Fruit fly (Drosophila melanogaster) whole organism, embryonic: ENCODE results near the gene CG7627.

Experiments used
- CG10209 ChIP-seq: fragments of 200-800 bp; sonication (Bioruptor generic); optimal IDR thresholded peaks from 3 replicates; lab custom pipeline; 2017; ENCODE audit warnings: missing biosample characterization, mild to moderate bottlenecking, missing genetic modification characterization, missing genetic modification reagents
- CG10321 ChIP-seq: fragments of 200-800 bp; sonication (Bioruptor generic); IDR thresholded peaks from 2 replicates; pipeline ENCODE4 v1.3.6; 2022; ENCODE audit warnings: missing biosample characterization, missing genetic modification characterization
- CG10366 ChIP-seq: fragments of 200-800 bp; sonication (Bioruptor generic); IDR thresholded peaks from 2 replicates; pipeline ENCODE4 v1.3.6; 2022; ENCODE audit warnings: missing biosample characterization, missing genetic modification characterization
- CG11247 ChIP-seq: fragments of 200-800 bp; sonication (Bioruptor generic); IDR thresholded peaks from 2 replicates; pipeline ENCODE4 v1.3.6; 2022; ENCODE audit warnings: missing biosample characterization, missing genetic modification characterization
- CG11696 ChIP-seq: fragments of 200-800 bp; sonication (Bioruptor generic); IDR thresholded peaks from 2 replicates; pipeline ENCODE4 v1.3.6; 2022; ENCODE audit warnings: missing biosample characterization, missing genetic modification characterization
- CG12236 ChIP-seq: fragments of 200-800 bp; sonication (Bioruptor generic); optimal IDR thresholded peaks from 2 replicates; lab custom pipeline; 2016; ENCODE audit warnings: missing biosample characterization, missing genetic modification characterization
- CG1233 ChIP-seq: fragments of 200-800 bp; sonication (Bioruptor generic); optimal IDR thresholded peaks from 4 replicates; lab custom pipeline; 2018; ENCODE audit warnings: missing biosample characterization, mild to moderate bottlenecking, missing genetic modification characterization
- CG13424 ChIP-seq: fragments of 200-800 bp; sonication (Bioruptor generic); optimal IDR thresholded peaks from 2 replicates; lab custom pipeline; 2019; ENCODE audit warnings: missing biosample characterization, mild to moderate bottlenecking, missing genetic modification characterization, moderate library complexity
- CG13775 ChIP-seq: fragments of 200-800 bp; sonication (Bioruptor generic); optimal IDR thresholded peaks from 3 replicates; lab custom pipeline; 2017; ENCODE audit warnings: missing biosample characterization, mild to moderate bottlenecking, missing genetic modification characterization
- CG16815 ChIP-seq: fragments of 200-800 bp; sonication (Bioruptor generic); optimal IDR thresholded peaks from 3 replicates; lab custom pipeline; 2017; ENCODE audit warnings: missing biosample characterization, mild to moderate bottlenecking, missing genetic modification characterization
- CG2120 ChIP-seq: fragments of 200-800 bp; sonication (Bioruptor generic); optimal IDR thresholded peaks from 3 replicates; lab custom pipeline; 2016; ENCODE audit warnings: missing biosample characterization, missing genetic modification characterization
- CG3847 ChIP-seq: fragments of 200-800 bp; sonication (Bioruptor generic); IDR thresholded peaks from 2 replicates; pipeline ENCODE4 v1.3.6; 2022; ENCODE audit warnings: missing biosample characterization, missing genetic modification characterization
- CG4328 ChIP-seq: fragments of 200-800 bp; sonication (Bioruptor generic); optimal IDR thresholded peaks from 3 replicates; lab custom pipeline; 2017; ENCODE audit warnings: missing biosample characterization, missing genetic modification reagents, missing genetic modification characterization
- CG4424 ChIP-seq: fragments of 200-800 bp; sonication (Bioruptor generic); optimal IDR thresholded peaks from 3 replicates; lab custom pipeline; 2016; ENCODE audit warnings: missing biosample characterization, missing genetic modification characterization
- CG5953 ChIP-seq: fragments of 200-800 bp; sonication (Bioruptor generic); IDR thresholded peaks from 2 replicates; pipeline ENCODE4 v1.3.6; 2022; ENCODE audit warnings: missing biosample characterization, missing genetic modification characterization
- CG6854 ChIP-seq: fragments of 200-800 bp; sonication (Bioruptor generic); optimal IDR thresholded peaks from 3 replicates; lab custom pipeline; 2017; ENCODE audit warnings: missing biosample characterization, mild to moderate bottlenecking, missing genetic modification characterization
- CG9437 ChIP-seq: fragments of 200-800 bp; sonication (Bioruptor generic); optimal IDR thresholded peaks from 2 replicates; lab custom pipeline; 2018; ENCODE audit warnings: missing biosample characterization, mild to moderate bottlenecking, missing genetic modification characterization
- CTCF ChIP-seq: fragments of 200-800 bp; sonication (Bioruptor generic); optimal IDR thresholded peaks from 2 replicates; lab custom pipeline; 2017; ENCODE audit warnings: missing biosample characterization, mild to moderate bottlenecking, missing genetic modification characterization, moderate library complexity
- Chrac-16 ChIP-seq: fragments of 200-800 bp; sonication (Bioruptor generic); optimal IDR thresholded peaks from 3 replicates; lab custom pipeline; 2016; ENCODE audit warnings: missing biosample characterization, missing genetic modification characterization
- Dip3 ChIP-seq: fragments of 200-800 bp; sonication (Bioruptor generic); optimal IDR thresholded peaks from 3 replicates; lab custom pipeline; 2016; ENCODE audit warnings: missing biosample characterization, missing genetic modification characterization
- GATAe ChIP-seq: fragments of 200-800 bp; sonication (Bioruptor generic); conservative IDR thresholded peaks from 2 replicates; pipeline ENCODE4 v1.3.6; 2022; ENCODE audit warnings: missing biosample characterization, missing genetic modification characterization
- HLH3B ChIP-seq: fragments of 200-800 bp; sonication (Bioruptor generic); IDR thresholded peaks from 2 replicates; pipeline ENCODE4 v1.3.6; 2022; ENCODE audit warnings: missing biosample characterization, missing genetic modification characterization
- Hr78 ChIP-seq, 2 experiments: fragments of 200-800 bp in 1 of 2; fragments of >200 bp in 1 of 2; sonication (Bioruptor generic) in 1 of 2; optimal IDR thresholded peaks; 2 replicates each; lab custom pipeline; 2017 to 2019; ENCODE audit warnings: missing biosample characterization in 2 of 2, missing genetic modification characterization in 2 of 2, mild to moderate bottlenecking in 1 of 2, moderate library complexity in 1 of 2
- Hsf ChIP-seq: fragments of 200-800 bp; sonication (Bioruptor generic); optimal IDR thresholded peaks from 3 replicates; lab custom pipeline; 2016; ENCODE audit warnings: missing biosample characterization, missing genetic modification characterization
- Max ChIP-seq: fragments of 200-800 bp; sonication (Bioruptor generic); optimal IDR thresholded peaks from 2 replicates; lab custom pipeline; 2016; ENCODE audit warnings: missing biosample characterization, mild to moderate bottlenecking, missing genetic modification characterization
- Mrtf ChIP-seq: fragments of 200-800 bp; sonication (Bioruptor generic); IDR thresholded peaks from 3 replicates; pipeline ENCODE4 v1.3.6; 2022; ENCODE audit warnings: missing biosample characterization, missing genetic modification characterization
- NfI ChIP-seq: fragments of 200-800 bp; sonication (Bioruptor generic); optimal IDR thresholded peaks from 3 replicates; lab custom pipeline; 2018; ENCODE audit warnings: missing biosample characterization, mild to moderate bottlenecking, missing genetic modification characterization, moderate library complexity
- Taf1 ChIP-seq: fragments of 200-800 bp; sonication (Bioruptor generic); IDR thresholded peaks from 2 replicates; pipeline ENCODE4 v1.3.6; 2022; ENCODE audit warnings: missing biosample characterization, missing genetic modification characterization
- Xrp1 ChIP-seq: fragments of 200-800 bp; sonication (Bioruptor generic); IDR thresholded peaks from 2 replicates; pipeline ENCODE4 v1.3.6; 2022; ENCODE audit warnings: missing biosample characterization, missing genetic modification characterization
- chinmo ChIP-seq: fragments of 200-800 bp; sonication (Bioruptor generic); IDR thresholded peaks from 4 replicates; pipeline ENCODE4 v1.3.6; 2022; ENCODE audit warnings: missing biosample characterization, missing genetic modification characterization; ENCODE audit not compliant: partially characterized antibody
- cwo ChIP-seq: fragments of 200-800 bp; sonication (Bioruptor generic); optimal IDR thresholded peaks from 3 replicates; lab custom pipeline; 2017; ENCODE audit warnings: missing biosample characterization, missing genetic modification characterization, mild to moderate bottlenecking, moderate library complexity, missing genetic modification reagents
- dmrt99B ChIP-seq: fragments of 200-800 bp; sonication (Bioruptor generic); optimal IDR thresholded peaks from 2 replicates; lab custom pipeline; 2018; ENCODE audit warnings: missing biosample characterization, mild to moderate bottlenecking, missing genetic modification characterization, moderate library complexity
- eyg ChIP-seq: fragments of 200-800 bp; sonication (Bioruptor generic); optimal IDR thresholded peaks from 3 replicates; lab custom pipeline; 2016; ENCODE audit warnings: missing biosample characterization, missing genetic modification characterization
- kay ChIP-seq: fragments of 200-800 bp; sonication (Bioruptor generic); optimal IDR thresholded peaks from 2 replicates; lab custom pipeline; 2016; ENCODE audit warnings: missing biosample characterization, missing genetic modification characterization
- kni ChIP-seq: fragments of 200-800 bp; sonication (Bioruptor generic); optimal IDR thresholded peaks from 3 replicates; lab custom pipeline; 2017; ENCODE audit warnings: mild to moderate bottlenecking, missing biosample characterization, missing genetic modification reagents, missing genetic modification characterization
- org-1 ChIP-seq: fragments of 200-800 bp; sonication (Bioruptor generic); optimal IDR thresholded peaks from 2 replicates; lab custom pipeline; 2017; ENCODE audit warnings: missing biosample characterization, missing genetic modification characterization
- schlank ChIP-seq: fragments of 200-800 bp; sonication (Bioruptor generic); optimal IDR thresholded peaks from 2 replicates; lab custom pipeline; 2018; ENCODE audit warnings: missing biosample characterization, mild to moderate bottlenecking, missing genetic modification characterization
- sens ChIP-seq: fragments of 200-800 bp; sonication (Bioruptor generic); peaks from one replicate; lab custom pipeline; 2016; ENCODE audit warnings: missing biosample characterization, missing genetic modification characterization
- sisA ChIP-seq: fragments of 200-800 bp; sonication (Bioruptor generic); IDR thresholded peaks from 2 replicates; pipeline ENCODE4 v1.3.6; 2022; ENCODE audit warnings: missing biosample characterization, missing genetic modification characterization
- slbo ChIP-seq: fragments of 200-800 bp; sonication (Bioruptor generic); IDR thresholded peaks from 2 replicates; pipeline ENCODE4 v1.3.6; 2022; ENCODE audit warnings: missing biosample characterization, missing genetic modification characterization
- tna ChIP-seq: fragments of 200-800 bp; sonication (Bioruptor generic); IDR thresholded peaks from 2 replicates; pipeline ENCODE4 v1.3.6; 2022; ENCODE audit warnings: missing biosample characterization, missing genetic modification characterization; ENCODE audit not compliant: partially characterized antibody
- wek ChIP-seq: fragments of 200-800 bp; sonication (Bioruptor generic); optimal IDR thresholded peaks from 3 replicates; lab custom pipeline; 2018; ENCODE audit warnings: missing biosample characterization, mild to moderate bottlenecking, missing genetic modification characterization, moderate library complexity
- zfh2 ChIP-seq: fragments of 200-800 bp; sonication (Bioruptor generic); optimal IDR thresholded peaks from 2 replicates; lab custom pipeline; 2016; ENCODE audit warnings: missing biosample characterization, missing genetic modification characterization

Gene CG7627

DNA sequence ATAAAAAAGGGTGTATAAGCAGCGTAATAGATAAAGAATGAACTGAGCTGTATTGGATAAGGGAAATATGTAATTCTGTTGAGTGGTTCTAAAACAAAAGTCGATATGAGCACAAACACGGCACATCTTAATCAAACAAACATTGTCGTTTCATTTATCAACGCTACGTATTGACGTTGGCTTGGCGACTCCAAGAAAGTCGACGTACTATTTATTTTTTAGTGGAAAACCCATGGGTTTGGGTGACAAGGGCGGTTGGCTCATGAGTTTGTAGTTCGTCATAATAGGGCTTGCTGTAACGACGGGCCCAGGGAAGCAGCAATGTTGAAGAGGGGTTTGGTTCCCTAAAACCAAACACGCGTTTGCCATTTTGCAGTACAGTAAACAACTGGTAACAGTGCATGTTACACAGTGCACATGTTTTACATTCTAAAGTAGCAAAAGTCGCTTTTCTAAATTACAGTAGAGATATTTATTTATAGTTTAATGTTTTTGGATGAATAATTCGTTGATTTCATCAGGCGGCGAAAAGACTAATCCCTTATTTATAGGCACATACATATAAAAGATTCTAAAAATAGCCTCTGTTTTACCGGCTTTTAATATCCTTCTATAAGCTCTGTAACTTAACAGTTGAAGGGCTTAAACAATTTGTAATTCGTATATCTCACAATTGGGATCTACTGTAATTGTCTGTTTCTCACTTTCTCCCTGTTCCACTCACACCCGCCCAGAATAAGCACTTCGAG is 891 bp downstream of the CG7627 start (continued):
- TF ChIP-seq eyg (GFP tag; lab: Kevin White, UChicago) (no peak), CG5953 (GFP tag; lab: Robert Waterston, UW) (no peak), Dip3 (GFP tag; lab: Kevin White, UChicago) (peak; percentile 26), CG10321 (GFP tag; lab: Robert Waterston, UW) (no peak), Xrp1 (GFP tag; lab: Robert Waterston, UW) (no peak), CTCF (GFP tag; lab: Kevin White, UChicago) (no peak), CG9437 (GFP tag; lab: Kevin White, UChicago) (no peak), Hr78 (GFP tag; optimal IDR thresholded peaks at IDR 0.05; lab: Kevin White, UChicago) (no peak), CG10209 (GFP tag; lab: Kevin White, UChicago) (peak; percentile 16), sisA (GFP tag; lab: Robert Waterston, UW) (peak; percentile 44; the same call in 1 of the 2 replicates), CG10366 (GFP tag; lab: Robert Waterston, UW) (no peak), HLH3B (GFP tag; lab: Robert Waterston, UW) (no peak), NfI (GFP tag; lab: Kevin White, UChicago) (no peak), CG12236 (GFP tag; lab: Kevin White, UChicago) (no peak), slbo (no peak), Max (GFP tag; lab: Kevin White, UChicago) (peak; percentile 6), Chrac-16 (peak; percentile 10), Taf1 (no peak), CG4328 (GFP tag; lab: Kevin White, UChicago) (peak; percentile 1), CG11247 (GFP tag; lab: Robert Waterston, UW) (no peak), CG1233 (GFP tag; lab: Kevin White, UChicago) (no peak), sens (GFP tag; lab: Kevin White, UChicago) (peak; percentile 82), CG13424 (peak; percentile 16), schlank (tag; lab: Kevin White, UChicago) (no peak), CG11696 (GFP tag; lab: Robert Waterston, UW) (no peak), zfh2 (GFP tag; lab: Kevin White, UChicago) (peak; percentile 27), wek (GFP tag; lab: Kevin White, UChicago) (no peak), CG3847 (no peak), org-1 (GFP tag; lab: Kevin White, UChicago) (peak; percentile 6), CG2120 (peak; percentile 50), Mrtf (no peak), dmrt99B (peak; percentile 55), CG4424 (peak; percentile 14), kni (peak; percentile 46), Hsf (GFP tag; lab: Kevin White, UChicago) (peak; percentile 21), CG16815 (GFP tag; lab: Kevin White, UChicago) (peak; percentile 20), CG13775 (no peak), CG6854 (GFP tag; lab: Kevin White, UChicago) (no peak)
- TF ChIP-seq, all 482 proteins: peak for 77

DNA sequence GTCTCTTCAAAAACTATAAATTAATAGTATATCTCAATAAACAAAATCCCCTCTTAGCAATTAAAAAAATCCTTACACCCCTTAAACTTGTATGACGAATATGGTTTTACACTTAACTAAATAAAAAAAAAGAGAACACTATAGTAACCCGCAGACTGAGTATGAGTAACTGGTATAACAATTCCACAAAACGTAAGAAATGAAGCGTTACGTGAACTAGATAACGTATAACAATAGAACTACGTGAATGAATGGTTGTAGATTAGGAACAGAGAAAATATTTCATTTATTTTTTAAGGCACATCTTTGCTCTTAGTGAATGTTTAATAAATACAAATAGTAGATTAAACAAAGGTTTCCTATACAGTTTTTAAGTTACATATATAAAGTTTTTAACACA is 6.8 kb downstream of the CG7627 start:
- TF ChIP-seq CG10321 (GFP tag; lab: Robert Waterston, UW): 0 out of 2 replicates have a peak, but pooled peaks have one; percentile 29
- peak; percentile 35 for TF ChIP-seq kay (GFP tag; lab: Kevin White, UChicago)
- TF ChIP-seq GATAe (GFP tag; lab: Robert Waterston, UW): no peak
- TF ChIP-seq CG1233 (GFP tag; lab: Kevin White, UChicago): no peak
- TF ChIP-seq CG9437 (GFP tag; lab: Kevin White, UChicago): peak; percentile 91
- TF ChIP-seq tna (GFP tag; lab: Robert Waterston, UW): no peak
- TF ChIP-seq chinmo: 0 out of 4 replicates have a peak, but pooled peaks have one; percentile 46
- no peak for TF ChIP-seq cwo
- TF ChIP-seq, all 482 proteins: peak for 4
